Worm (Caenorhabditis elegans) whole organism, late embryonic: ENCODE results near the gene R09E10.8.

Experiments
- ahr-1 ChIP-seq: sonication (generic microtip); optimal IDR thresholded peaks from 2 replicates; lab custom pipeline; 2016; ENCODE audit warnings: missing genetic modification characterization, missing compliant biosample characterization
- ceh-22 ChIP-seq: sonication (generic microtip); optimal IDR thresholded peaks from 2 replicates; lab custom pipeline; 2017; ENCODE audit warnings: missing biosample characterization, missing genetic modification characterization
- ceh-48 ChIP-seq: sonication (generic microtip); optimal IDR thresholded peaks from 2 replicates; lab custom pipeline; 2016; ENCODE audit warnings: missing genetic modification characterization, inconsistent platforms, missing compliant biosample characterization
- lim-6 ChIP-seq: sonication (generic microtip); optimal IDR thresholded peaks from 2 replicates; lab custom pipeline; 2016; ENCODE audit warnings: missing genetic modification characterization, missing compliant biosample characterization
- pat-9 ChIP-seq: fragments of 200-800 bp; sonication (Bioruptor generic); optimal IDR thresholded peaks from 2 replicates; lab custom pipeline; 2018; ENCODE audit warnings: mild to moderate bottlenecking, missing genetic modification characterization, moderate library complexity, missing compliant biosample characterization
- rnt-1 ChIP-seq: sonication (generic microtip); optimal IDR thresholded peaks from 2 replicates; lab custom pipeline; 2016; ENCODE audit warnings: missing genetic modification characterization, missing compliant biosample characterization
- ttx-3 ChIP-seq: sonication (generic microtip); optimal IDR thresholded peaks from 2 replicates; lab custom pipeline; 2016; ENCODE audit warnings: missing genetic modification reagents, missing genetic modification characterization, missing compliant biosample characterization
- unc-86 ChIP-seq: sonication (generic microtip); optimal IDR thresholded peaks from 2 replicates; lab custom pipeline; 2016; ENCODE audit warnings: missing genetic modification characterization, missing compliant biosample characterization

The R09E10.8 gene

ce11 chrIV:10269137-10269933, 40.9 kb downstream of the R09E10.8 start, which contains the start of the genes nspd-7 and Y43C5A.2:
Gene nspd-7 (minus strand): TSS chrIV:10269187.
Gene Y43C5A.2 (plus strand): TSS chrIV:10269883.
- no peak for TF ChIP-seq ttx-3 (tag; lab: Kevin White, UChicago)

DNA sequence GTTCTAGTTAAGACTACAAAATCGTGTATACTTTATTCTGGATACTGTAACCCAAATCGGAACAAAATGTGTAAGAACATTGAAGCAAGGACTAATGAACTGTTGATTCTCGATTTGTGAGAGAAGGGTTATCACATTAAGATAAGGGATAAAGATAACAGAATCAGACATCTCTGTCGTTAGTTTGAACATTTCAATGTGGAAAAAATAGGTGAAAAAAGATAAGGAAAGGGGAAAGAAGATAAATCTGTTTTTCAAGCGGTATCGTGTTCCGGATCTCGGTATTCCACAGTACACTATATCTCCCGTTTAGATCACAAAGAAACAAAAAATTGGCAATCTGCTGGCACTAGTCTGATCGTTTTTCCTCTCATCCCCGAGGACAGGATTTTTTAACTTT, 49.2 kb downstream of the R09E10.8 start:
- no peak for TF ChIP-seq lim-6 (tag; lab: Kevin White, UChicago)
- no peak for TF ChIP-seq pat-9 (tag; lab: Kevin White, UChicago)
- TF ChIP-seq rnt-1 = peak; percentile 44
- no peak for TF ChIP-seq ceh-48 (tag; lab: Kevin White, UChicago)
- TF ChIP-seq ceh-22 (tag; lab: Kevin White, UChicago) = no peak
- no peak for TF ChIP-seq unc-86 (tag; lab: Kevin White, UChicago)
- no peak for TF ChIP-seq ahr-1 (tag; lab: Kevin White, UChicago)
